Worm (Caenorhabditis elegans): ENCODE results near the gene pdzd-8.

ce11 chrIV:9005310-9005709 is 30.0 kb downstream of the pdzd-8 start, which contains the start of gene unc-129:
- no peak for TF ChIP-seq cnd-1 (tag; optimal IDR thresholded peaks at IDR 0.05)
- TF ChIP-seq nhr-237 (tag; optimal IDR thresholded peaks at IDR 0.05): no peak

Data from whole organism, mixed stage, embryonic.